Worm (Caenorhabditis elegans) whole organism, L1 larva: Measurements from ENCODE around the gene C55A1.11.
"Not testable (repeated sequence)": the region's sequence is repeated elsewhere in the genome, so short reads cannot be mapped to it uniquely, and the experiment has no call there.

ENCODE experiments used
- C34B4.2 ChIP-seq: sonication (generic microtip); optimal IDR thresholded peaks from 2 replicates; lab custom pipeline; 2017; ENCODE audit warnings: mild to moderate bottlenecking, missing genetic modification characterization, missing compliant biosample characterization
- Y116A8C.19 ChIP-seq: sonication (generic microtip); optimal IDR thresholded peaks from 2 replicates; lab custom pipeline; 2016; ENCODE audit warnings: missing compliant biosample characterization, missing genetic modification characterization, borderline replicate concordance
- alr-1 ChIP-seq: fragments of 200-800 bp; sonication (Bioruptor generic); optimal IDR thresholded peaks from 2 replicates; lab custom pipeline; 2018; ENCODE audit warnings: borderline replicate concordance, mild to moderate bottlenecking, missing genetic modification characterization, missing compliant biosample characterization
- ceh-8 ChIP-seq: fragments of 200-800 bp; sonication (Bioruptor generic); optimal IDR thresholded peaks from 2 replicates; lab custom pipeline; 2018; ENCODE audit warnings: mild to moderate bottlenecking, missing genetic modification characterization, moderate library complexity, missing compliant biosample characterization
- ceh-88 ChIP-seq: fragments of 200-800 bp; sonication (Bioruptor generic); IDR thresholded peaks from 2 replicates; pipeline ENCODE4 v1.3.6; 2022; ENCODE audit warnings: missing genetic modification characterization, missing compliant biosample characterization
- efl-3 ChIP-seq: fragments of 200-800 bp; sonication (Bioruptor generic); optimal IDR thresholded peaks from 2 replicates; lab custom pipeline; 2018; ENCODE audit warnings: mild to moderate bottlenecking, missing genetic modification characterization, missing compliant biosample characterization
- elt-3 ChIP-seq, 6 experiments: fragments of 150-350 bp in 1 of 6; sonication (generic microtip); optimal IDR thresholded peaks; 2 replicates each; lab custom pipeline; 2017 to 2018; ENCODE audit warnings: missing biosample characterization in 6 of 6, missing genetic modification characterization in 6 of 6, inconsistent platforms in 1 of 6
- grh-1 ChIP-seq: fragments of 200-800 bp; sonication (Bioruptor generic); IDR thresholded peaks from 2 replicates; pipeline ENCODE4 v1.3.6; 2022; ENCODE audit warnings: missing genetic modification reagents, missing genetic modification characterization, missing compliant biosample characterization
- isw-1 ChIP-seq: fragments of 200-800 bp; sonication (Bioruptor generic); IDR thresholded peaks from 2 replicates; pipeline ENCODE4 v1.3.6; 2022; ENCODE audit warnings: missing genetic modification characterization, missing compliant biosample characterization
- lin-35 ChIP-seq, 2 experiments: fragments of 150-350 bp; optimal IDR thresholded peaks; 2 replicates each; lab custom pipeline; 2014; ENCODE audit warnings: missing biosample characterization in 2 of 2, missing genetic modification characterization in 2 of 2, missing genetic modification reagents in 2 of 2
- mdl-1 ChIP-seq, 2 experiments: fragments of 150-350 bp; optimal IDR thresholded peaks; 2 replicates each; lab custom pipeline; 2014 to 2017; ENCODE audit warnings: missing biosample characterization in 2 of 2, missing genetic modification characterization in 2 of 2, inconsistent platforms in 1 of 2
- nhr-11 ChIP-seq: fragments of 150-350 bp; optimal IDR thresholded peaks from 2 replicates; lab custom pipeline; 2014; ENCODE audit warnings: missing biosample characterization, missing genetic modification characterization
- nhr-76 ChIP-seq: sonication (generic microtip); optimal IDR thresholded peaks from 2 replicates; lab custom pipeline; 2017; ENCODE audit warnings: missing biosample characterization, missing genetic modification characterization
- nhr-90 ChIP-seq: sonication (generic microtip); optimal IDR thresholded peaks from 2 replicates; lab custom pipeline; 2016; ENCODE audit warnings: mild to moderate bottlenecking, missing genetic modification characterization, missing compliant biosample characterization; ENCODE audit not compliant: poor library complexity
- snpc-4 ChIP-seq: fragments of 150-350 bp; optimal IDR thresholded peaks from 2 replicates; lab custom pipeline; 2014; ENCODE audit warnings: missing biosample characterization, missing genetic modification characterization

C55A1.11 gene

ce11 chrV:15670139-15670538, 44.5 kb downstream of the C55A1.11 start, which contains the start of gene K06B4.15:
Gene K06B4.15 (plus strand): TSS chrV:15670439.
- TF ChIP-seq ceh-88 (GFP tag; lab: Robert Waterston, UW); nhr-11; elt-3 (tag; optimal IDR thresholded peaks at IDR 0.05; lab: Kevin White, UChicago): not testable (repeated sequence)
- TF ChIP-seq, all 84 proteins: peak for 0; not testable (repeated sequence) for 84

- TF ChIP-seq lin-35 (GFP tag; optimal IDR thresholded peaks at IDR 0.05; lab: Kevin White, UChicago): no peak
These were observed 48.0 kb downstream of the C55A1.11 start, which contains the start of gene nhr-51 for ce11 chrV:15673707-15674106. Gene nhr-51 (plus strand): TSS chrV:15674007.

ce11 chrV:15674899-15675298, 49.2 kb downstream of the C55A1.11 start:
- TF ChIP-seq nhr-76 (tag; lab: Kevin White, UChicago) (no peak), isw-1 (GFP tag; lab: Robert Waterston, UW) (no peak), ceh-8 (GFP tag; lab: Kevin White, UChicago) (no peak), snpc-4 (tag; lab: Kevin White, UChicago) (no peak), Y116A8C.19 (no peak), efl-3 (GFP tag; lab: Kevin White, UChicago) (no peak), nhr-90 (tag; lab: Kevin White, UChicago) (no peak), alr-1 (tag; lab: Kevin White, UChicago) (no peak), C34B4.2 (tag; lab: Kevin White, UChicago) (no peak), grh-1 (no peak), mdl-1 (tag; optimal IDR thresholded peaks at IDR 0.05; lab: Kevin White, UChicago) (no peak)
